Fruit fly (Drosophila melanogaster) ovary, adult (tissue): Measurements from ENCODE around the gene Naa20A.

Experiments used
- CG17801 ChIP-seq: fragments of 200-800 bp; optimal IDR thresholded peaks from 2 replicates; lab custom pipeline; 2019; ENCODE audit warnings: missing biosample characterization, mild to moderate bottlenecking, missing genetic modification characterization, moderate library complexity; ENCODE audit not compliant: partially characterized antibody

The Naa20A gene

DNA sequence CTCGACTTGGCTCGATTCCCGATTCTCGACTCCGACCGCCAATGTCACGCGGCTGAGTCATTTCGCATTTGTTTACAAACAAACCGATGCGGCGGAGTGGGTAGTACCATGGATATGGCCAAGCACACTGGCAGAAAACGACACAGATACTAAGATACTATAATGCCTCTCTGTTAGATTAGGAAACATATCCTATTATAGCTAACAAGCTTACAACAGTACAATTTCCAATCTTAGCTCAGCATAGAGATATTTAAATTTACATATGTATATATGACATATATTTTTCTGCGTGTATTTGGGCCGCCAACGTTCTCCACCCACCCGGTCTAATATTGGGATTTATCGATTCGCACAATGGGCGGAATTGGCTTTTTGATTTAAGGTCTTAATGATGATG is 18.9 kb downstream of the Naa20A start:
- TF ChIP-seq CG17801 (GFP tag; lab: Kevin White, UChicago) = no peak

DNA sequence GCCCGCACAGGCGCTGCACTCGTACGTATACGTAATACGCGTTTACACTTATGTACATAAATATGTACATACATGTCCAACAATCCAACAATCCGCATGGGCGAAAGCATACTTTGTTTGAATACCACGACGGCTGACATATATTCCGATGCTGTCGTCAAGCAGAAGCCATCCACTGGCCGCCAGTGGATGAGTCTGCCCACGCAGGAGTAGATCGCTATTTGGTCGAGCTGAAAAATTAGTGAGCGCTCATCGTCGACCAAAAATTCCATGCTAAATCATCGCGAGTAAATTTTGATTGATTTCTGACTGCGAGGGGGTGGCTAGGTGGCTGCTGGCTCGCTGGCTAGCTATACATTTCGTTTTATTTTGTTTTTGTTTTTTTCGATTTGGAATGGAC is 20.4 kb downstream of the Naa20A start:
- no peak for TF ChIP-seq CG17801 (GFP tag; lab: Kevin White, UChicago)

DNA sequence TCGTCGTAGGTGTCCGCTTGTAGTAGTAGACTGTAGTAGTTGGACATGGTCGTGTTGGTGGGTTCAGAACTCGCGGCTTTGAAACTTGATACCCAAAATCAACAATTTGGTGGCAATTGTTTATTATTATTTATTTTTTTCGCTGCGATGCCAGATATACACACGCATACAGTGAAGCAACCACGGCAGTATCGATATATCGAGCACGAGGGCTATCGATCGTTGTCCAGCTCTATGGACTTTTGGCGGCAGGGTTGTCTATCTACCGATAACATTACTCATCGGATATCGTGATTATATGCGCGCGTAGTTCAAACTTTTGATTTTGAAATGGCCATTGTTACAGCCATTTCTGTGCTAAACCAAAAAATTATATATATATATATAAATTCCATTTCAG is 21.2 kb downstream of the Naa20A start, which contains the start of gene CG14220:
CG14220 (minus strand) TSS at position 208 of the 400 bp plus-strand sequence.
- peak; percentile 69 for TF ChIP-seq CG17801 (GFP tag; lab: Kevin White, UChicago)

DNA sequence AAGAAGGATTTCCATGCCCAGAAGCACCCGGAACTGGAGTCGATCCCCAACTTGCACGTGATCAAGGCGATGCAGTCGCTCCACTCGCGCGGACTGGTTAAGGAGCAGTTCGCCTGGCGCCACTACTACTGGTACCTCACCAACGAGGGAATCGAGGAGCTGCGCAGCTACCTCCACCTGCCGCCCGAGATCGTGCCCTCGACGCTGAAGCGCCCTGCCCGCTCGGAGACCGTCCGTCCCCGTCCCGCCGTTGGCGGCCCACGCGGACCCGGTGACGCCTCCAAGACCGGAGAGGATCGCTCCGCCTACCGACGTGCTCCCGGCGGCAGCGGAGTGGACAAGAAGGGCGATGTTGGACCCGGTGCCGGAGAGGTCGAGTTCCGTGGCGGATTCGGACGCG is 24.4 kb downstream of the Naa20A start:
- no peak for TF ChIP-seq CG17801 (GFP tag; lab: Kevin White, UChicago)

DNA sequence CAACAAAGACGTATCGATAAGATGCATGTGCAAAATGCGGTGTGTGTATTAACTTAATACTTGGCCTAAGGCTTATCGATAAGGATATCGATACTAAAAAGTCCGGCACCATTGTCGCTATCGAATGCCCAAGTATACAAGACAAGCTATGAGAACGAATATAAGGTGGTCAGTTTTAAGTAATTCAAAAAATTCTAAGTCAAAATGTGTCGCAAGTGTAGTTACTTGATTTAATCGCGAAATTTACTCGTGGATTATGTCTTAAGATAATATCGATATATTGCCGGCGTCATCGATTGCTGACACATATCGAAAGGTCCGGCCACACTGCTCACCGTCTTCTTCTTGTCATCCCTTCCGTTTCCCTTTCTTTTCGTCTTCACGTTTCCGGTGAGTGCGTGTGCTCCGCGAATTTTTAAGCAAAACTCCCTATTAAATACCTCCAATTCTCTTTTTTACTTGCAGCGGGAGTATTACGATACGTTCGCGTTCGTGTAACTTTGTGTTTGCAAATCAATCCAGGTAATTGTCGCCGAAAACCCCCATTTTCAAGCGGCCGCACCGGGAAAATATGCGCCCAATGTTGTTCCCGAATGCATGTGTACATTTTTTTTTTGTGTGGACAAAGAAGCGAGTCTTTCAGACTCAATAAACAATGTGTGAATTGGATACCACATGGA is 25.1 kb downstream of the Naa20A start, which contains the start of gene RpS10b:
RpS10b (plus strand) TSS at position 348 of the 680 bp plus-strand sequence.
- peak; percentile 91 for TF ChIP-seq CG17801 (GFP tag; lab: Kevin White, UChicago)

DNA sequence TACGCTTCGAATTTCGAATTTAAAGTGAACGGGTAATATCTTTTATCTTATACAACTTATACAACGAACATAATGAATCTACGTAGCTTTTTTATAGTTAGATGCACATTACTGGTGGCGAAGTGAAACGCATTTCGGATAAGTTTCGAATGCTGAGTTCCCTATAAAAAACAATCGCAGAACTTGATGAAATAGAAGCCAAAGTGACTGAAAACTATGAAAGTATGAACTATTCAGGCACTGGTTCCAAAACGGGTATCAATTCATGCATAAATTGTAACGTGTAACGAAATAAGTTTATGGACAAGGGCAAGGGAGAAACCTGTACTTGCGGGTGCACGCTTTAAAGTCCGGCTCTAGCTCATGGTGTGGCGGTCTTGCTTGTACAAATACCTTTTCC is 27.0 kb downstream of the Naa20A start:
- no peak for TF ChIP-seq CG17801 (GFP tag; lab: Kevin White, UChicago)

DNA sequence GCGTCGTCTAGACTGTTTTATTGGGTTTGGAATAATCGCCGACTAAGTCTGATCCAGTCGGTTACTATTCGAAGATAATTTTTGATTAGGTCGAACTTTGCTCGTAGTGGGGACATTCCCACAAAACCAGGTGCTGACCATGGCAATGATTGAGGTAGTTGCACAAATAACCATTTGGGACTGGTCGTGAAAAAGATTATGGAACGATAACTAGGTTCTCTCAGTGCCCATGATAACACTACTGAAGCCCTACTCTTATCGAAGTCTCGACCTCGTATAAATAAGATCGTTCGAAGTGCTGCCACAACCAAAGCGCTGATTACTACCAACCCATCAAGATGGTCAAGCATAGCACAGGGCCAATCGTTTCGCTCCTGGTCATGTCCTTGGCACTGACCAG is 30.6 kb downstream of the Naa20A start, which contains the start of gene CG14205:
CG14205 (plus strand) TSS at position 301 of the 400 bp plus-strand sequence.
- TF ChIP-seq CG17801 (GFP tag; lab: Kevin White, UChicago) = no peak

DNA sequence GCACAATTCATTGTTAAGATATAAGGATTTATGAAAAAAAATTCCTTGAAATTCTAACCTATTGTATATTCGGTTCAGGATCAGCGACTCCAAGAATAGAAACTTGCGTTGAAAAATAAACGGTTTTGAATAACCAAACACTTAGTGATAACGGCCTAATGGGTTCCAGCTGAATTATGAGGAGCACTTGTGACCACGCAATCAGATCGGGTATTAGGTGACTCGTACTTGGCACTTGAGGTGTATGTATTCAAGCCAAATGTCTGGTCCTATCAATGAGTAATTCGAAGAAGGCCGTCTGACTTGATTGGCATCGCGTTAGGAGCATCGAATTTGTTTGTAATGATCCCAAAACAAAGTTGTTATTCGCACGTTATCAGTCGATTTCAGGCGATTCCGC is 32.3 kb downstream of the Naa20A start:
- TF ChIP-seq CG17801 (GFP tag; lab: Kevin White, UChicago) = no peak

DNA sequence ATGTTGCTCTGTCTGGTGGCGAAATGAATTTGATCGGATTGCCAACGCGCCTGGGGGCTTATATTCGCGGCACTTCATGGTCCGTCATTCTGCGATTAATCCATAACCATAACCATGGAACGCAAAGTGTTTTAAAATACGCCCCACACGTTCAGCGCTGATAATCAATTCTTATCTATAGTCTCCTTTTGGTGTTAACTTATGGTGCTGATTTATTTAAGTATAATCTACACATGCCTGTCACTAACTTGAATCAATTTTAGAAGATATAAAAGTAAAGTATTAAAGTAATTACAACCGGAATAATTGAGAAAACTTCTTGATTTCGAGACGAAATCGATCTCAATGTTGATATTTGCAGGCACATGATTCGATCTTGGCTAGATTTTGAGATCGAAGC is 32.8 kb downstream of the Naa20A start, which contains the start of gene CG14219:
CG14219 (minus strand) TSS at position 101 of the 400 bp plus-strand sequence.
- no peak for TF ChIP-seq CG17801 (GFP tag; lab: Kevin White, UChicago)

DNA sequence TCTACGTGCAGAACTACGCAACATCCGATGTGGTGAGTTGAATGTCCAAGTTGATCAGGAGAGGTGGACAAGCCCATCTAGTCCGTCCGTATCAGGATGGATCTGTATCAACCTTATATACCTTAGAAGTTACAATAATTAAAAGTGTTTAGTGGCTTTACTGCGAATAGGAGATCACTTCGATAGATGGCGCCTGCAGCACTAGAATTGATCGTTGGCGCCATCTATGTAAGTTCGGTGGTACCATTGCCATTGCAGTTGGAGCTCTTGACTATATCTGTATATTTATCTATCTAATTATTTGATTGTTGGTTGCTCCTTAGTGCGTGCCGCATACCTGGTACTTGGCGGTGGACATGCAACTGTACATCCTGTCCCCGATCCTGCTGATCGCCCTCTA is 37.7 kb downstream of the Naa20A start:
- TF ChIP-seq CG17801 (GFP tag; lab: Kevin White, UChicago) = no peak

DNA sequence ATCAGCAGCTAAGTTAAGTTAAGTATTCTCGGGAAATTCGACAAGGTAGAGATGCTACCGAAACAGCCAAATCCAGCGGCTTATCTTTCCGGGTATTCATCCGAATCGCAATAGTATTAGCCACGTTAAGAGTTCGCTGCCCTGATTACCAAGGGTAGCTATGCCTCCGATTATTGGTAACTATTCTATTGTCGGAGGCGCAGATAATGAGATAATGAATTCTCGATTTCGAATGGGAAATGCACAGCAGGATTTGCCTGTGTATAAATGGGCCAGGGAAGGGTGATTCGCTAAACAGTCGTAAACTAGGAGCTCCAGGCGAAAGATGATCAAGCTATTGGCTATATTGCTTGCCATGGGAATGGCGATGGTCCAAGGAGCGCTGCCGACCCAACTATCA is 39.6 kb downstream of the Naa20A start, which contains the start of gene CG14204:
CG14204 (plus strand) TSS at position 301 of the 400 bp plus-strand sequence.
- no peak for TF ChIP-seq CG17801 (GFP tag; lab: Kevin White, UChicago)

DNA sequence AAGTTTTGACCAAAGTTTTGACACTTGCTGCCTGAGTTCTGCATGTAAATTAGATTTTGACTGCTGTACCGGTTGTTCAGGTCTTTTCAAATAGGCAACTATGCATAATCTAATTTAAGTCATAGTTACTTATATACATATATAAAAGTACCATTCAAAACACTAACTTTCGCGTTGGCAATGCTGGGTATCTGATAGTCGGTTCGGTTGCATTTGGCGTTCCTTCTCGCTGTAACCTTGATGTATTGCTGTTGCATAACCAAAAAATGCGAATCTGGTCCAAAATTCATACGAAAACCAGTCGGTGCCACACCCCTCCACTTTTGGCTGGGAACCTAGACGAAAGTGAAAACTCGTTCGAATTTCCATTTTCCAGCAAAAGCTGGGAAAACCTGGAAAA is 40.1 kb downstream of the Naa20A start:
- TF ChIP-seq CG17801 (GFP tag; lab: Kevin White, UChicago) = no peak

DNA sequence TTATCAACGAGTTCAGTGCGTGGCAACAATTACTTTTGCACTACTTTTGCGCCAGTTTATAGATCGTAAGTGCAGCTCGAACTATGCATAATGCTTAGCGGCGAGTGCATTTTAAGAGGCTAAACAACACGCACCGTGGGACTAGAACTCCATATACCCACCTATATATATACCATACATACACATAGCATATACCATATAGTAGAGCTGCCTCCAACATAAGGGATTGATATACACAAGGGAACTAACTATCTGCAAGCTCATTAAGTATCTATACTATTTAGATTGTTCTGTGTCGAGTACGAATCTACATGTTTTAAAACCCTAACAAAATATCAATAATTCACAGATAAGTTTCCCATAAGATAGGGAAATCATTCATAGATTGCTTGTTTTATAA is 41.0 kb downstream of the Naa20A start, which contains the start of gene CG14218:
CG14218 (minus strand) TSS at position 101 of the 400 bp plus-strand sequence.
- no peak for TF ChIP-seq CG17801 (GFP tag; lab: Kevin White, UChicago)

DNA sequence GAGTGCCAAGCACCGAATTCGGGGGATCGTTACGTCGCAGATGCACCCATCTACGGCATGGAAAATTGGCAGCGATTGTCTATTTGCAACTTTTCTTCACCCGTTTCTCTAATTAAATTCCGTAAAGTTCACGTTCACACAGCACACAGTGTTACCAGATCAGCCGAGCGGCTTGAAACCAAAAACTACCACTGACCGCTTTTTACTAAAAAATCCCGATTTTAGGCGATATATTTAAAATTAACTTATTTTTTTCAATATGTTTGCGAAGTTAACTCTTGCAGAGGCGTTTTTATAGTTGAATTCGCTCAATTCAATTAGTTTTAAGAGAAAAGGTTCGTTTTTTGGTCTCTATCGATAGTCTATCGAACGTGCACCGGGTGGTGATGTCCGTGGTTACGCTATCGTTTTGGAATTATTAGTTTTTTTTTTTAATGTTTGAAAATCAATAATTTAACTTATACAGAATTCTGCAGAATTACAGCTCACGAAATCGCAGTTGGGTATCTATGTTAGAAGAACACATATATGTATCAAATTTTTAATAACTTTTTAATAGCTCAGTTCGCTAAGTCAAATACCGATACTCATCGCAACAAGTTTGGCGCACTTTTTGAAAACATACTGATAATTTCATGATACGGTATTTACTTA is 43.1 kb downstream of the Naa20A start, which contains the start of gene Tao:
Tao (minus strand) TSS at position 153 of the 654 bp plus-strand sequence.
- TF ChIP-seq CG17801 (GFP tag; lab: Kevin White, UChicago) = no peak

DNA sequence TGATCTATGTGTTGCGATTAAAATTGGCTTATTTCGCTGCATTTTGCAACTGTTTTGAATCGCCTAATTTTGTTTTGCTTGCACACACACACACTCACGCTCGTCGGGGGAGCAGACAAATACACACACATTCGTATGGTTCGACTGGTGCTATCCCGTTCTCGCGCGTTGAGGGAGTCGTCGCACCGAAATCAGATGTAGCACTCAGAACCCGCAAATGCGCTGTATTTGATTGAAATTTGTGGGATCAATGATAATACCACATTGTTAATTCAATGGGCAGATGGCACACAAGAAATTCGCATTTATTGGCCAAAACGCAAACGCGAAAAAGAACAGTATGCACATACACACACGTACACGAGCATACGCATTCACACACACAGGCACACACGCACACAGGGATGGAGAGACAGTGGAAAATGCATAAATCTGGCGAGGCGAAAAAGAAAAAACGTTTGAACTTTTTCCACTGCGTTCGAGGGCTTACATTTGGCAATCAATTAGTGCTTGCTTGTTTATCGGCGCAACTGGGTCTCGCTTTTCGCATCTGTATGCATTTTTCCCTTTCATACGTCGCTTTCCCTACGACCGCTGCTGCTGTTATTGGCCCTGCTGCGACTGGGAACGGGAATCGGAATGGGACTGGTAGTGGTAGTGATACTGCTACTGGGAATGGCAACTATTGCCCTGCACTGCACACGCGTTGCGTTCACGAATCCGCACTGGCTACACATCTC is 43.8 kb downstream of the Naa20A start:
- peak; percentile 31 for TF ChIP-seq CG17801 (GFP tag; lab: Kevin White, UChicago)
